Fruit fly (Drosophila melanogaster): ENCODE data around the gene CG3349.

- TF ChIP-seq pad (GFP tag; optimal IDR thresholded peaks at IDR 0.05) (no peak), CG1620 (GFP tag; optimal IDR thresholded peaks at IDR 0.05) (no peak), kay (GFP tag; ENCODE audit: borderline replicate concordance) (no peak), CG7045 (GFP tag; optimal IDR thresholded peaks at IDR 0.05) (no peak), CG12768 (GFP tag; optimal IDR thresholded peaks at IDR 0.05) (no peak), tj (GFP tag; optimal IDR thresholded peaks at IDR 0.05) (no peak), cnc (optimal IDR thresholded peaks at IDR 0.05) (no peak), CG5204 (GFP tag; optimal IDR thresholded peaks at IDR 0.05) (no peak)
Observed at dm6 chr3L:14968553-14968952, 10.9 kb upstream of the CG3349 start.

All from whole organism, adult.